Fruit fly (Drosophila melanogaster) whole organism: ENCODE data around the gene eIF1A.

Experiments used
- CG8478 ChIP-seq: fragments of >200 bp; optimal IDR thresholded peaks from 2 replicates; lab custom pipeline; 2018; ENCODE audit warnings: inconsistent platforms
- psq ChIP-seq: fragments of >200 bp; optimal IDR thresholded peaks from 2 replicates; lab custom pipeline; 2017
- usp ChIP-seq: fragments of >200 bp; optimal IDR thresholded peaks from 2 replicates; lab custom pipeline; 2017; ENCODE audit warnings: missing biosample characterization, missing genetic modification characterization, mixed read lengths

- no peak for TF ChIP-seq usp (GFP tag; lab: Kevin White, UChicago)
- TF ChIP-seq psq (lab: Kevin White, UChicago): no peak
- TF ChIP-seq CG8478 (lab: Kevin White, UChicago): no peak
These were observed 40.6 kb downstream of the eIF1A start for dm6 chr3R:18314824-18315690.
